Worm (Caenorhabditis elegans) whole organism, L4 larva: ENCODE results near the gene F58E6.11.

ENCODE experiments used
- ceh-82 ChIP-seq: sonication (generic microtip); optimal IDR thresholded peaks from 2 replicates; lab custom pipeline; 2017; ENCODE audit warnings: missing biosample characterization, missing genetic modification characterization
- fkh-10 ChIP-seq: fragments of 150-350 bp; optimal IDR thresholded peaks from 2 replicates; lab custom pipeline; 2014; ENCODE audit warnings: missing biosample characterization, missing genetic modification reagents, missing genetic modification characterization
- jun-1 ChIP-seq: fragments of 150-350 bp; optimal IDR thresholded peaks from 2 replicates; lab custom pipeline; 2014; ENCODE audit warnings: missing biosample characterization, missing genetic modification reagents, missing genetic modification characterization
- nhr-76 ChIP-seq: fragments of 150-350 bp; optimal IDR thresholded peaks from 2 replicates; lab custom pipeline; 2014; ENCODE audit warnings: missing biosample characterization, missing genetic modification characterization
- pqm-1 ChIP-seq: sonication (generic microtip); optimal IDR thresholded peaks from 2 replicates; lab custom pipeline; 2017; ENCODE audit warnings: missing biosample characterization, missing genetic modification characterization
- unc-39 ChIP-seq: sonication (generic microtip); optimal IDR thresholded peaks from 2 replicates; lab custom pipeline; 2017; ENCODE audit warnings: missing biosample characterization, missing genetic modification characterization
- unc-62 ChIP-seq, 3 experiments: fragments of 150-350 bp in 1 of 3; sonication (generic microtip); optimal IDR thresholded peaks in 2 of 3; peaks in 1 of 3; 1 replicate in 1 of 3; 2 replicates in 2 of 3; lab custom pipeline; 2014 to 2017; ENCODE audit warnings: missing biosample characterization in 3 of 3, missing genetic modification characterization in 3 of 3, missing genetic modification reagents in 3 of 3, missing genotype in 1 of 3
- vab-7 ChIP-seq: fragments of 200-800 bp; sonication (Bioruptor generic); IDR thresholded peaks from 2 replicates; pipeline ENCODE4 v1.3.6; 2022; ENCODE audit warnings: missing genetic modification reagents, missing genetic modification characterization, missing compliant biosample characterization

DNA sequence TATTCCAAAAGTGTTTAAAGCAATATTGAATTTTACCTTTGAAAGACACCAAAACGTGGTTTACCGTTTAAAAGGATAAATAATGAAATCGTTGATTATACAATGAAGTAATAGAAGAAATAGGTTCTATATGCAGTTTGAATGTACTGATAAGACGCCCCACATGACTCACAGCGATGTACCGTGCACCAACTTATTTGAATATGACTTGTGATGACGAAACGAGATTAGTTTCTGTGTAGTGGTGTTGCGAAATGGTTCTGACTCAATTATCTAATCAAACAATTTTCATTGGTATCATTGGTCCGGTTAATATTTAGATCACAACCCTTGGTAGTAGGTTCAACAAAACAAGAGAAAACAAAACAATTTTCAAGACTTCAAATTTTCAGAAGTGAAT lies 46.6 kb downstream of the F58E6.11 start:
- TF ChIP-seq ceh-82 (tag; lab: Kevin White, UChicago) = no peak
- TF ChIP-seq vab-7 = no peak
- no peak for TF ChIP-seq fkh-10 (GFP tag; lab: Kevin White, UChicago)
- no peak for TF ChIP-seq unc-39 (tag; lab: Kevin White, UChicago)
- TF ChIP-seq nhr-76 (tag; lab: Kevin White, UChicago) = no peak
- no peak for TF ChIP-seq jun-1 (tag; lab: Kevin White, UChicago)
- TF ChIP-seq unc-62 (GFP tag; optimal IDR thresholded peaks at IDR 0.05 in 1 of 2; lab: Kevin White, UChicago) = no peak
- no peak for TF ChIP-seq unc-62 (tag; optimal IDR thresholded peaks at IDR 0.05; lab: Kevin White, UChicago)
- peak; percentile 78 for TF ChIP-seq pqm-1 (tag; lab: Kevin White, UChicago)
